Fruit fly (Drosophila melanogaster) whole organism, adult: ENCODE measurements around the gene CG2747.
"Not testable (repeated sequence)": the region's sequence is repeated elsewhere in the genome, so short reads cannot be mapped to it uniquely, and the experiment has no call there.

Experiments
- CG11617 ChIP-seq: fragments of 200-800 bp; sonication (Bioruptor generic); optimal IDR thresholded peaks from 2 replicates; lab custom pipeline; 2017; ENCODE audit warnings: mild to moderate bottlenecking, missing biosample characterization, missing genetic modification reagents, missing genetic modification characterization
- CG12768 ChIP-seq: fragments of 200-800 bp; sonication (Bioruptor generic); optimal IDR thresholded peaks from 2 replicates; lab custom pipeline; 2017; ENCODE audit warnings: missing biosample characterization, missing genetic modification characterization, mild to moderate bottlenecking, moderate library complexity, missing genetic modification reagents
- CG14711 ChIP-seq: fragments of 200-800 bp; sonication (Bioruptor generic); optimal IDR thresholded peaks from 2 replicates; lab custom pipeline; 2018; ENCODE audit warnings: missing biosample characterization, mild to moderate bottlenecking, missing genetic modification characterization, moderate library complexity
- CG1620 ChIP-seq: fragments of 200-800 bp; sonication (Bioruptor generic); optimal IDR thresholded peaks from 2 replicates; lab custom pipeline; 2016; ENCODE audit warnings: missing biosample characterization, missing genetic modification characterization
- CG33017 ChIP-seq: fragments of 200-800 bp; sonication (Bioruptor generic); optimal IDR thresholded peaks from 2 replicates; lab custom pipeline; 2018; ENCODE audit warnings: missing biosample characterization, mild to moderate bottlenecking, missing genetic modification characterization, moderate library complexity
- CG5204 ChIP-seq: fragments of 200-800 bp; sonication (Bioruptor generic); optimal IDR thresholded peaks from 2 replicates; lab custom pipeline; 2016; ENCODE audit warnings: missing biosample characterization, missing genetic modification characterization
- CG7045 ChIP-seq: fragments of 200-800 bp; sonication (Bioruptor generic); optimal IDR thresholded peaks from 2 replicates; lab custom pipeline; 2017; ENCODE audit warnings: missing biosample characterization, mild to moderate bottlenecking, missing genetic modification characterization
- CG7101 ChIP-seq: fragments of 200-800 bp; sonication (Bioruptor generic); optimal IDR thresholded peaks from 2 replicates; lab custom pipeline; 2018; ENCODE audit warnings: missing biosample characterization, mild to moderate bottlenecking, missing genetic modification characterization, moderate library complexity
- Clk ChIP-seq: fragments of 200-800 bp; sonication (Bioruptor generic); optimal IDR thresholded peaks from 2 replicates; lab custom pipeline; 2017; ENCODE audit warnings: missing biosample characterization, missing genetic modification characterization
- Crg-1 ChIP-seq: fragments of 200-800 bp; sonication (Bioruptor generic); optimal IDR thresholded peaks from 2 replicates; lab custom pipeline; 2016; ENCODE audit warnings: missing biosample characterization, missing genetic modification characterization
- Hr96 ChIP-seq: fragments of 200-800 bp; sonication (Bioruptor generic); optimal IDR thresholded peaks from 2 replicates; lab custom pipeline; 2016; ENCODE audit warnings: missing biosample characterization, missing genetic modification characterization
- Mnt ChIP-seq: fragments of 200-800 bp; sonication (Bioruptor generic); optimal IDR thresholded peaks from 2 replicates; lab custom pipeline; 2016; ENCODE audit warnings: missing biosample characterization, mild to moderate bottlenecking, missing genetic modification characterization
- bab1 ChIP-seq: fragments of 200-800 bp; sonication (Bioruptor generic); optimal IDR thresholded peaks from 3 replicates; lab custom pipeline; 2019; ENCODE audit warnings: missing biosample characterization, mild to moderate bottlenecking, missing genetic modification characterization, moderate library complexity
- cic ChIP-seq: fragments of 200-800 bp; sonication (Bioruptor generic); optimal IDR thresholded peaks from 2 replicates; lab custom pipeline; 2017; ENCODE audit warnings: missing biosample characterization, mild to moderate bottlenecking, missing genetic modification characterization, moderate library complexity
- cnc ChIP-seq, 2 experiments: fragments of >200 bp; optimal IDR thresholded peaks; 2 replicates each; lab custom pipeline; 2017
- kay ChIP-seq: fragments of 200-800 bp; sonication (Bioruptor generic); peaks from one replicate; lab custom pipeline; 2016; ENCODE audit warnings: missing biosample characterization, missing genetic modification characterization, borderline replicate concordance
- ovo ChIP-seq: fragments of 200-800 bp; sonication (Bioruptor generic); optimal IDR thresholded peaks from 2 replicates; lab custom pipeline; 2016; ENCODE audit warnings: missing biosample characterization, missing genetic modification characterization
- pad ChIP-seq: fragments of 200-800 bp; sonication (Bioruptor generic); optimal IDR thresholded peaks from 3 replicates; lab custom pipeline; 2017; ENCODE audit warnings: missing biosample characterization, missing genetic modification characterization, mild to moderate bottlenecking, moderate library complexity, missing genetic modification reagents
- tj ChIP-seq: fragments of 200-800 bp; sonication (Bioruptor generic); optimal IDR thresholded peaks from 3 replicates; lab custom pipeline; 2017; ENCODE audit warnings: missing biosample characterization, mild to moderate bottlenecking, missing genetic modification characterization, moderate library complexity
- toe ChIP-seq: fragments of 200-800 bp; sonication (Bioruptor generic); optimal IDR thresholded peaks from 2 replicates; lab custom pipeline; 2016; ENCODE audit warnings: missing biosample characterization, missing genetic modification characterization

The CG2747 gene

dm6 chr3R:8030151-8030899, at the start of gene CG2747, which contains the start of gene CG10903:
Gene CG2747, minus strand, starts transcription at chr3R:8030790.
Gene CG10903, plus strand, starts transcription at chr3R:8030411.
- peak; percentile 95 for TF ChIP-seq kay (GFP tag; lab: Kevin White, UChicago)
- TF ChIP-seq Clk (GFP tag; lab: Kevin White, UChicago): no peak
- TF ChIP-seq cic (GFP tag; lab: Kevin White, UChicago): peak; percentile 62
- peak; percentile 65 for TF ChIP-seq CG11617
- no peak for TF ChIP-seq CG33017 (tag; lab: Kevin White, UChicago)
- peak; percentile 2 for TF ChIP-seq CG1620 (GFP tag; lab: Kevin White, UChicago)
- TF ChIP-seq CG12768 (GFP tag; lab: Kevin White, UChicago): no peak
- no peak for TF ChIP-seq CG7101
- no peak for TF ChIP-seq cnc (optimal IDR thresholded peaks at IDR 0.05; lab: Kevin White, UChicago)
- peak; percentile 64 for TF ChIP-seq ovo (GFP tag; lab: Kevin White, UChicago)
- peak; percentile 56 for TF ChIP-seq bab1 (GFP tag; lab: Kevin White, UChicago)
- TF ChIP-seq Hr96 (GFP tag; lab: Kevin White, UChicago): no peak
- TF ChIP-seq Mnt (GFP tag; lab: Kevin White, UChicago): peak; percentile 99
- TF ChIP-seq CG7045 (GFP tag; lab: Kevin White, UChicago): no peak
- peak; percentile 15 for TF ChIP-seq pad
- no peak for TF ChIP-seq CG5204 (GFP tag; lab: Kevin White, UChicago)
- TF ChIP-seq Crg-1 (GFP tag; lab: Kevin White, UChicago): peak; percentile 22
- peak; percentile 2 for TF ChIP-seq CG14711 (tag; lab: Kevin White, UChicago)
- peak; percentile 13 for TF ChIP-seq toe (GFP tag; lab: Kevin White, UChicago)
- peak; percentile 60 for TF ChIP-seq tj (GFP tag; lab: Kevin White, UChicago)

dm6 chr3R:8072635-8073034, 42.0 kb upstream of the CG2747 start:
- TF ChIP-seq Crg-1 (GFP tag; lab: Kevin White, UChicago) (no peak), CG11617 (no peak), toe (GFP tag; lab: Kevin White, UChicago) (no peak), cic (GFP tag; lab: Kevin White, UChicago) (no peak), CG7101 (no peak), pad (no peak), CG7045 (GFP tag; lab: Kevin White, UChicago) (no peak), CG1620 (GFP tag; lab: Kevin White, UChicago) (no peak), Clk (GFP tag; lab: Kevin White, UChicago) (no peak), ovo (GFP tag; lab: Kevin White, UChicago) (no peak), Hr96 (GFP tag; lab: Kevin White, UChicago) (no peak), CG12768 (GFP tag; lab: Kevin White, UChicago) (no peak)

- TF ChIP-seq bab1 (GFP tag; lab: Kevin White, UChicago): no peak
- TF ChIP-seq Crg-1 (GFP tag; lab: Kevin White, UChicago): no peak
- no peak for TF ChIP-seq CG11617
- no peak for TF ChIP-seq CG33017 (tag; lab: Kevin White, UChicago)
- no peak for TF ChIP-seq toe (GFP tag; lab: Kevin White, UChicago)
- no peak for TF ChIP-seq CG12768 (GFP tag; lab: Kevin White, UChicago)
- no peak for TF ChIP-seq CG1620 (GFP tag; lab: Kevin White, UChicago)
- TF ChIP-seq Mnt (GFP tag; lab: Kevin White, UChicago): no peak
- no peak for TF ChIP-seq pad
- no peak for TF ChIP-seq cic (GFP tag; lab: Kevin White, UChicago)
- no peak for TF ChIP-seq Clk (GFP tag; lab: Kevin White, UChicago)
Measured at dm6 chr3R:8058984-8059383, 28.4 kb upstream of the CG2747 start, which contains the start of gene mAChR-B. Gene mAChR-B, plus strand, starts transcription at chr3R:8059284.

dm6 chr3R:8049373-8049772, 18.8 kb upstream of the CG2747 start, which contains the start of gene CG43061:
Gene CG43061, plus strand, starts transcription at chr3R:8049673.
- not testable (repeated sequence) for TF ChIP-seq Clk (GFP tag; lab: Kevin White, UChicago); CG14711 (tag; lab: Kevin White, UChicago); Crg-1 (GFP tag; lab: Kevin White, UChicago)

dm6 chr3R:8048867-8049266, 18.3 kb upstream of the CG2747 start, which contains the start of gene CG43618:
Gene CG43618, plus strand, starts transcription at chr3R:8049167.
- not testable (repeated sequence) for TF ChIP-seq CG5204 (GFP tag; lab: Kevin White, UChicago); CG7101; CG1620 (GFP tag; lab: Kevin White, UChicago)

- TF ChIP-seq CG33017 (tag; lab: Kevin White, UChicago): no peak
- TF ChIP-seq kay (GFP tag; lab: Kevin White, UChicago): peak; percentile 31
Measured at dm6 chr3R:8040843-8041242, 10.3 kb upstream of the CG2747 start, which contains the start of gene CG43060. Gene CG43060, plus strand, starts transcription at chr3R:8041224.
